Worm (Caenorhabditis elegans) whole organism, L1 larva: ENCODE measurements around the gene C36E8.6.

ENCODE experiments used
- nhr-77 ChIP-seq: fragments of 150-350 bp; optimal IDR thresholded peaks from 2 replicates; lab custom pipeline; 2014; ENCODE audit warnings: missing biosample characterization, missing genetic modification characterization
- unc-62 ChIP-seq: fragments of 150-350 bp; optimal IDR thresholded peaks from 2 replicates; lab custom pipeline; 2014; ENCODE audit warnings: missing biosample characterization, missing genetic modification reagents, missing genetic modification characterization

- TF ChIP-seq unc-62 (GFP tag; lab: Kevin White, UChicago) (no peak), nhr-77 (tag; lab: Kevin White, UChicago) (no peak)
Measured at ce11 chrIII:3994457-3994856, 6.6 kb downstream of the C36E8.6 start.
